Fruit fly (Drosophila melanogaster) Kc167 (cell line): Measurements from ENCODE around the gene CG8960.

Source experiments
- Myc ChIP-seq: fragments of >200 bp; optimal IDR thresholded peaks from 2 replicates; lab custom pipeline; 2017; ENCODE audit warnings: missing external identifiers
- Sin3A ChIP-seq: fragments of >200 bp; optimal IDR thresholded peaks from 2 replicates; lab custom pipeline; 2018; ENCODE audit warnings: missing external identifiers
- h ChIP-seq: fragments of >200 bp; optimal IDR thresholded peaks from 3 replicates; lab custom pipeline; 2018; ENCODE audit warnings: missing external identifiers
- insv ChIP-seq: fragments of >200 bp; optimal IDR thresholded peaks from 3 replicates; lab custom pipeline; 2018; ENCODE audit warnings: missing external identifiers
- psq ChIP-seq: fragments of >200 bp; optimal IDR thresholded peaks from 2 replicates; lab custom pipeline; 2017; ENCODE audit warnings: missing external identifiers
- ttk ChIP-seq: sonication (Bioruptor generic); optimal IDR thresholded peaks from 2 replicates; lab custom pipeline; 2017; ENCODE audit warnings: missing external identifiers

Gene CG8960

DNA sequence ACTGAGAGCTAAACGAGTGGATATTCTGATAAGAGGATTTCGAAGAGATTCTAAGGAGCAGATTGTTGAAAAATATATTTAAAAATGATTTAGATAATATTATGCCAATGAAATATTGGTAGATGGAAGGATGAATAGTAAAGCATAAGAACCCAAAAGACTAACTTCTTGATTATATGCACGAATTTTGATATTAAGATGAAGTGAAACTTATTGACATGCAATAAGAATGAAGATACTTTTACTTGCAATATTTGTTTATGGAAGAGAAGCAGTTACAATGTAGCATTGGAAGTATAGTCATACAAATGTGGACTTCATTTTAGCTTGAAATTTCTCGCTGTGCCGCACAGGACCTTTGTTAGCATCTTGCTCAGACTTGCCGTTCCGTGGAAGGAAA is at the start of gene CG8960:
Gene CG8960, plus strand, starts transcription at position 301 of the 400 bp plus-strand sequence.
- TF ChIP-seq Myc: no peak
- TF ChIP-seq ttk (lab: Kevin White, UChicago): no peak
- TF ChIP-seq psq (lab: Kevin White, UChicago): no peak
- TF ChIP-seq h: no peak
- no peak for TF ChIP-seq Sin3A (lab: Kevin White, UChicago)
- TF ChIP-seq insv: no peak

- TF ChIP-seq psq (lab: Kevin White, UChicago) (no peak), h (no peak), Myc (no peak), Sin3A (lab: Kevin White, UChicago) (no peak), ttk (lab: Kevin White, UChicago) (no peak), insv (no peak)
These were observed 49.0 kb upstream of the CG8960 start for dm6 chr3L:2147767-2148166.

DNA sequence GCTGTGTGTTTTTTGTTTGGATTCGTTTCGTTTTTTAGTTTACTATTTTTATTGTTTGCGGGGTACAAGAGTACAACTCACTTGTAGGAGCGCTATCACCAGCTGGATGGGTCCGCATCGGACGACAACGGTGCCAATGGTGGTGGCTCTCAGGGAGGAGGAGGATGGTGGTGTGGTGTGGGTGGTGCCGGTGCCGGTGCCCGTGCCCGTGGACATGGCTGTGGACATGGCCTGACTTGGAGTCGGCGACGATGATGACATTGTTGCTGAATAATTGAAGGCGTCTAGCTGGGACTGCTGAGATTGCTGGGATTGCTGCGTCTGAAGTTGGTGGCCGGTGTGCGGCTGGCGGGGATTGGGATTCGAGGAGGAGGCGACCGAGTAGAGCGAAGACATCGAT is 47.1 kb upstream of the CG8960 start:
- TF ChIP-seq ttk (lab: Kevin White, UChicago): no peak
- TF ChIP-seq Sin3A (lab: Kevin White, UChicago): no peak
- no peak for TF ChIP-seq h
- no peak for TF ChIP-seq insv
- TF ChIP-seq psq (lab: Kevin White, UChicago): no peak
- no peak for TF ChIP-seq Myc

DNA sequence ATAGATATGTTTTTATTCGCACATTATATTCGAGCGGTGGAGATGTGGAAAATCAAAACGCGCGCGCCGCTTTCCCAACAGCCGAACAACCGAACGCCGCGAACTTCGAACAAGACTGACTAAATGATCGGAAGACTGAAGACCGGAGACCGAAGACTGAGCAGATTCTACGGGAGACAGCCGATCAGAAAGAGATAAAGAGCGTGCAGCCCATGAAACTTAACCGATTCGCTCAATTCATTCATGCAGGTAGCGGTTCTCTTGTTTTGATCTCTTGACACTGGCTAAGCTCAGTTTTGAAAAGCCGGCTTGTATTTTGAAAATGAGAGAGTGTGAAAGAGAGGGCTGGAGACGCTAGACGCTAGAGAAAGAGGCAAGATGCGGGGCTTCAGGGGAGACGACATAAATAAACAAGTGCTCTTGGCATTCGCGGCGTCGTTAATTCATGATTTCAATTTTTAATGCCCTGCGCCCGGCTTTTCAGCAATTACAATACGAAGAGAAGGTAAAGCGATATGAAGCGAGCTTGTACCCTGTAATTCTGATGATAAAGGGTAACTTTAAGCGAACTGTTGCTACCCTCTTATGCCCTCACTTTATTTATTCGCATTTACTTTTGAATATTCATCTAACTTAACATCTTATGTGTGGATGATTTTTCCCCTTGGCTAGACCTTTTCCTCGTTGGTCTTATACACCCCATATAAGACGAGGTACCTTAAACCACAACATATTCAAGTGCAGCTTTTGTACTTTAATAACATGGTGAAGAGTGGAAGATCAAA is 45.0 kb upstream of the CG8960 start, which contains the start of gene zormin:
Gene zormin, minus strand, starts transcription at position 113 of the 785 bp plus-strand sequence.
- TF ChIP-seq psq (lab: Kevin White, UChicago) (no peak), insv (no peak)

dm6 chr3L:2152730-2153129 is 44.1 kb upstream of the CG8960 start:
- TF ChIP-seq h (no peak), Myc (no peak), insv (no peak), psq (lab: Kevin White, UChicago) (no peak), ttk (lab: Kevin White, UChicago) (no peak), Sin3A (lab: Kevin White, UChicago) (no peak)

DNA sequence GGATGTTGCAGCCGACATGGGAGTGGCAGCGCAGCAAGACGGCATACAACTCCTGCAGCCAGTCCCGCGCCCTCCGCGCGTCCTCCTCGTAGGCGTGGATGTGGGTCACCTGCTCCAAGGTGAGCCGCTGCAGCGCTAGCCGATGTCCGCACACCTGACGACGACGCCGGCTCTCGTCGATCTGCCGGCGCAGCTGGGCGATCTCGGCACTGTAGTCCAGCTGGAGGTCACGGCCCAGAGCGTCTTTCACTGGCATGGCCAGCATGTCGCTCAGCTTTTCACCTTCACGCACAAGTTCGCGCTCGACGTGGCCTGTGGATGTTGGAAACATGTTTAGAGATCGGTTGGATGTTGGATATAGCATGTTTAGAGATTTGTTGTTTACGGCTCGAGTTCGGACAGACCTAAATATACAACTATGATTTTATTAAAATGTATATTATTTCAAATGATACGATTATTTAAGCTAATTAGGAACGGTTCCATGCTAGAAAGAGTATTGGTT is 39.3 kb upstream of the CG8960 start:
- TF ChIP-seq Myc (no peak), insv (no peak), ttk (lab: Kevin White, UChicago) (no peak), Sin3A (lab: Kevin White, UChicago) (no peak), psq (lab: Kevin White, UChicago) (no peak), h (no peak)

DNA sequence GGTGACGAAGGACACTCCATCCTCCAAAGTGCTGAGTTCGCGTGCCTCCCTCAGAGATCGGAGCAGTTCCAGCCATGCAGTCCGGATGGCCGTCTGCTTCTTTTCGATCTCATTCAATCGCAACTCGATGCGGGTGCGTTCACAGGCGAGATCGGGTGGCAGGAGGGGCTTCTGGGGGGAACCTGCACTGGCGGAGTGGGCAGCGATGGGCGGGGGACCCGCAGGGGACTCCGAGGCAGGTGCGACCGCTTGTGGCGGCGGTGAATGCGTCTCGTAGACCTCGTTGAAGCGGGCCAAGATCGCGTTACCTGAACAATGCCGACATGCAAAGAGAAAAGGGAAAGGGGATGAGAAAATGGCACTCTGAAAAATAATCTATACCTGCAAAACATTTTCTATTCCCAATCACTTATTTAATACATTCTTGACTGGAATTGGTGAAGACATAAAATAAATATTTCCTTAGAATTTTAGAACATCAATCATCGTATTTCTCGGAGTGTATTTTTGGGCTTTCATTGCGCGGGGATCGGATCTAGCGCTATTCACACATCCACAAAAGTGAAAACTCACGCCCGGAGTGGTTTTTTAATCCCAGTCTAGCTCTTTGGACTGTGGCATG is 38.0 kb upstream of the CG8960 start:
- TF ChIP-seq Sin3A (lab: Kevin White, UChicago) (no peak), ttk (lab: Kevin White, UChicago) (no peak), insv (no peak), Myc (no peak), h (no peak), psq (lab: Kevin White, UChicago) (no peak)

- TF ChIP-seq psq (lab: Kevin White, UChicago) (no peak), ttk (lab: Kevin White, UChicago) (no peak), insv (no peak), Sin3A (lab: Kevin White, UChicago) (no peak), h (no peak), Myc (no peak)
These were observed 37.0 kb upstream of the CG8960 start for dm6 chr3L:2159817-2160216.

DNA sequence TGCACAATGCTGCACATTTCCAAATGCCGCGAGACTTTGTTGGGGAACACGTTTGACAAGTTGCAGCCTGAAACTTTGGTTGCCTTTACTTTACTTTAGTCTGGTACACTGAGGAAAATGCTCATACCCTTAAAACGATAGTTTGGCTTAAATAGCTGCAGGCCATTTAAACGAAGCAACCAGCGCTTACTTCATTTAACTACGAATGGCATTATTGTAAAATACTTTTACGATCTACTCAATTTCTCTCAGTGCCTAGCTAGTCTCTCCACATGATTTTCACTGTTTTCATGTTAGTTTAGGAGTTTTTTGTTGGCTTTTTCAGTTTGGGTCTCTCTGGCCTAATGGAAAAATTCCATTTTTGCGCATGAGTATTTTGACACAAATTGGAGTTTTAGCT is 34.8 kb upstream of the CG8960 start:
- TF ChIP-seq ttk (lab: Kevin White, UChicago) (no peak), Myc (no peak), h (no peak), Sin3A (lab: Kevin White, UChicago) (no peak), insv (no peak), psq (lab: Kevin White, UChicago) (no peak)

- TF ChIP-seq Sin3A (lab: Kevin White, UChicago) (no peak), insv (no peak), Myc (no peak), ttk (lab: Kevin White, UChicago) (no peak), h (no peak), psq (lab: Kevin White, UChicago) (no peak)
These were observed 34.2 kb upstream of the CG8960 start for dm6 chr3L:2162623-2163022.

DNA sequence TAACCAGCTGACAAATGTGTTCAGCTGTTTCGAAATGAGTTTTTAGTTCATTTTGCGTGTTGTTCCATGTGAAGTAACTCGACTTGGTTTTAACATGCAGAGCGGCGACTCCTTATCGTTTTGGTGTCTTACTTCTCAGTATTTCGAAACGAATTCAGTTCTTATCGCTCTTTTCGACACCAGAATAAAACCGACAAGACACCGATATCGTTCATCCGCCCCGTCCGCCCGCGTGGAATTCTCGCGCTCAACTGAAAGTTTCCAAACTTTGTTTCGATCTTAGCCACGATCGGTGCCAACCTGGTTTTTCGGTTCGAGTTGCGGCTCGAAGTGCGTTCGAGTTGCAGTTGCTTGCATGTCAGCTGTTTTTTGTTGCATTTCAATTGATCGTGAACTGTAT is 33.2 kb upstream of the CG8960 start, which contains the start of gene CG15822:
Gene CG15822, minus strand, starts transcription at position 256 of the 400 bp plus-strand sequence.
- TF ChIP-seq h: no peak
- TF ChIP-seq insv: no peak
- no peak for TF ChIP-seq ttk (lab: Kevin White, UChicago)
- TF ChIP-seq Myc: no peak
- TF ChIP-seq Sin3A (lab: Kevin White, UChicago): no peak
- no peak for TF ChIP-seq psq (lab: Kevin White, UChicago)

DNA sequence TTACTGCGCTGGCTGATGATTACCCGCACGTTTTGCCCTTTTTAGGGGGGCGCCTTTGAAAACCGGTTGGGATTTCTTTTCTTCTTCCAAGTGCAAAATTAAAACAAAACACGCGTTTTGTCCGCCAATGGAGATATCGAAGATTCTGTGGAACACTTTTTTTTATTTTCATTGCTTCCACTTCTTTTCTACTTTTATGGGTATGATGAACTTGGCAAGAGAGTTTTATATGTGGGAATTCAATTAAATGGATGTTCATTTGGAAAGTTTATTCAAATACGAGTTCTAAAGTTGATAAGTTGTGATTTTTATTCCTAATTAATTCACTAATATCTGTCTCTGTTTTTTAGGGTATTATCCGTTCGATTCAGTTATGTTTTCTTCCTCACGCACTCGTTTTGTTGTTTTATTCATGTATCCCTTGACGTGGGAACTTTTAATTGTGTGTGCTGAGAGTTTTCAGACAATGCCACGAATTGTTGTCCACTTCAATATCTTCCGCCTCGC is 32.7 kb upstream of the CG8960 start:
- no peak for TF ChIP-seq ttk (lab: Kevin White, UChicago)
- no peak for TF ChIP-seq Sin3A (lab: Kevin White, UChicago)
- no peak for TF ChIP-seq insv
- TF ChIP-seq h: no peak
- TF ChIP-seq psq (lab: Kevin White, UChicago): no peak
- no peak for TF ChIP-seq Myc
